Worm (Caenorhabditis elegans) whole organism, L4/young adult: ENCODE data around the gene tbx-7.

ENCODE experiments used
- W03F9.2 ChIP-seq: fragments of 150-350 bp; optimal IDR thresholded peaks from 2 replicates; lab custom pipeline; 2014; ENCODE audit warnings: missing biosample characterization, missing genetic modification characterization
- him-1 ChIP-seq: sonication (generic microtip); optimal IDR thresholded peaks from 2 replicates; lab custom pipeline; 2016; ENCODE audit warnings: missing genotype, missing genetic modification reagents, missing genetic modification characterization, missing compliant biosample characterization

DNA sequence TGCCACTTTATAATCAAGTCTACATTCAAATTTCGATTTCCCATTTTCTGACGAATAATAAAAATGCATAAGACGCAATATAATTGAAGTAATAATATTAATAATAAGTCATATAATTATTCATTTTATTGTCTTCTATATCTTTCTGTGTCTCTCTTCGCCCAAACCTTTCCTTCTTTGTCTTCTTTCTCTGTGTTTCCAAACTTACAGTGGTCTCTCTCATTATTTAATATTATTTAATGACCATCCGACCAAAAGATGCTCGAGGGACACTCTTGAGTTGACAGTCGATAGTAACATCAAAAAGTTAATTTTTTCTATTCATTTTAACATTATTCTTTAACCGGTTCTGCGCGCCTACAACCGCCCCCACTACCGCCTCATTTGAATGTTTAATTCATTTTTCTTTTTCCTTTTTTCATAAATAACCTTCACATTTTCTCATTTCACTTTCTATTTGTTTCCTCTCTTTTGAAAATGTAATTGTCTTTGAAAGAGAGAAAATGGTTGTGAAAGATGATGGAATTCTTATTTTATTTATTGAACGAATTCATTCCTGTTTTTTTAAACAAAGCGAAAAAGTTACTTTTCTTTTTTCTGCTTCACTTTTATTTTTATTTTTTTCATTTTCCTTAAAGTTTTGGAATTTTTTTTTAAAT lies 45.5 kb upstream of the tbx-7 start:
- TF ChIP-seq him-1 (tag; lab: Kevin White, UChicago) (no peak), W03F9.2 (tag; lab: Kevin White, UChicago) (no peak)
